Worm (Caenorhabditis elegans) whole organism, L4 larva: ENCODE results near the gene slc-36.1.

Experiments
- aly-2 ChIP-seq: sonication (generic microtip); optimal IDR thresholded peaks from 2 replicates; lab custom pipeline; 2018; ENCODE audit warnings: missing biosample characterization, missing genetic modification characterization
- ceh-28 ChIP-seq: fragments of 150-350 bp; optimal IDR thresholded peaks from 2 replicates; lab custom pipeline; 2014; ENCODE audit warnings: missing biosample characterization, missing genetic modification reagents, missing genetic modification characterization
- ceh-82 ChIP-seq: sonication (generic microtip); optimal IDR thresholded peaks from 2 replicates; lab custom pipeline; 2017; ENCODE audit warnings: missing biosample characterization, missing genetic modification characterization
- ces-1 ChIP-seq: fragments of 150-350 bp; sonication (generic microtip); optimal IDR thresholded peaks from 4 replicates; lab custom pipeline; 2014; ENCODE audit warnings: missing biosample characterization, missing genetic modification reagents, missing genetic modification characterization
- jun-1 ChIP-seq: fragments of 150-350 bp; optimal IDR thresholded peaks from 2 replicates; lab custom pipeline; 2014; ENCODE audit warnings: missing biosample characterization, missing genetic modification reagents, missing genetic modification characterization
- lin-1 ChIP-seq: fragments of 200-800 bp; sonication (Bioruptor generic); IDR thresholded peaks from 2 replicates; pipeline ENCODE4 v1.3.6; 2022; ENCODE audit warnings: missing genetic modification reagents, missing genetic modification characterization, missing compliant biosample characterization
- madf-9 ChIP-seq: fragments of 200-800 bp; sonication (Bioruptor generic); conservative IDR thresholded peaks from 2 replicates; pipeline ENCODE4 v1.3.6; 2022; ENCODE audit warnings: missing genetic modification reagents, missing genetic modification characterization, missing compliant biosample characterization

ce11 chrIII:13307107-13307506, at the start of gene slc-36.1, which contains the start of gene klp-19:
- TF ChIP-seq madf-9 (no peak), jun-1 (tag; lab: Kevin White, UChicago) (no peak), ceh-28 (tag; lab: Kevin White, UChicago) (no peak), aly-2 (tag; lab: Kevin White, UChicago) (no peak), lin-1 (no peak), ces-1 (no peak), ceh-82 (tag; lab: Kevin White, UChicago) (no peak)
